Fruit fly (Drosophila melanogaster): ENCODE results near the gene Trx2.
A peak's percentile ranks its signal among the peaks of the same experiment; 100 is the strongest.

The Trx2 gene

DNA sequence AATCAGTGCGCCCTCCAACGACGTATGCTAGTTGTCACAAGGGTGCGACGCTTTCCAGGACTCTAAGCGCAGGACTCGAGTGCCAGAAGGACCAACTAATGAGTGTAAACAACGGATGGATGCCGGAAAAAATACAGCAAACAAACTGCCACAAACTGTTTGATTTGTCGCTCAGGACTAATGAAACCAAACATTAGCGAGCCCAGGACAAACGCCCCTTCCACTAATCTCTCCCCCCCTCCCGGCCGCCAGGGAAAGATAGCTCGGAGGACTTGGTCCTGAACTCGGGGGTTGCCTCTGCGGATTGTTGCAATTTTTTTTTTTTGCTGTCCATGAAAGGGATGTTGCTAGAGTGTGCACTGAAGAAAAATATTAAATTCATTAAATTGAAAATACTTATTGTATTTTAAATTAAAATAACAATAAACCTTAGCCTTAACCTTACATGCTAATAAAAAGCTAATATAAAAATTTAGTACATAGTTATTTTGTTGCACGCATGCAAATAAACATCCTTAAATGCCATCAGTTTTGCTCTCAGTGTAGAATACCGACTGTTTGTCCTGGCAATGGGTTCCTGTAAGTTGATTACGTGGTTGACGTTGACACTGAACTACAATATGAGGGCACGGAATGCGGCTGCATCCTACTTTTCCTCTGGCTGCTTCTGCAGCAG lies 18.2 kb upstream of the Trx2 start (continued):
- TF ChIP-seq mld (GFP tag; IDR thresholded peaks at IDR 0.05; ENCODE audit: partially characterized antibody): no peak
- no peak for TF ChIP-seq cg (GFP tag; optimal IDR thresholded peaks at IDR 0.05)
- no peak for TF ChIP-seq CG16863 (GFP tag; optimal IDR thresholded peaks at IDR 0.05)
- no peak for TF ChIP-seq CrebB (tag; optimal IDR thresholded peaks at IDR 0.05)
- 0 out of 2 replicates have a peak, but pooled peaks have one; percentile 22 for TF ChIP-seq CG14014 (GFP tag; IDR thresholded peaks at IDR 0.05)
- peak; percentile 11 for TF ChIP-seq CG1603 (tag; optimal IDR thresholded peaks at IDR 0.05)
- no peak for TF ChIP-seq CG6683 (GFP tag; optimal IDR thresholded peaks at IDR 0.05)
- peak; percentile 31 for TF ChIP-seq CoRest (tag; optimal IDR thresholded peaks at IDR 0.05)
- no peak for TF ChIP-seq ash1 (GFP tag; optimal IDR thresholded peaks at IDR 0.05)
- TF ChIP-seq stwl (tag; optimal IDR thresholded peaks at IDR 0.05): no peak
- no peak for TF ChIP-seq so (GFP tag; IDR thresholded peaks at IDR 0.05)
- no peak for TF ChIP-seq CG13624 (GFP tag; optimal IDR thresholded peaks at IDR 0.05)
- TF ChIP-seq CG15269 (tag; optimal IDR thresholded peaks at IDR 0.05): no peak
- TF ChIP-seq abd-A (tag; optimal IDR thresholded peaks at IDR 0.05): no peak
- TF ChIP-seq kni (GFP tag; optimal IDR thresholded peaks at IDR 0.05): no peak
- no peak for TF ChIP-seq gro (GFP tag; optimal IDR thresholded peaks at IDR 0.05)
- TF ChIP-seq ATbp (GFP tag; optimal IDR thresholded peaks at IDR 0.05): peak; percentile 38
- TF ChIP-seq dysf (GFP tag; IDR thresholded peaks at IDR 0.05): peak; percentile 38; the same call in 1 of the 3 replicates
- TF ChIP-seq CG10431 (GFP tag; optimal IDR thresholded peaks at IDR 0.05): no peak
- TF ChIP-seq Vsx1 (GFP tag; optimal IDR thresholded peaks at IDR 0.05): no peak
- no peak for TF ChIP-seq Side (GFP tag; optimal IDR thresholded peaks at IDR 0.05)
- no peak for TF ChIP-seq Asciz (GFP tag; optimal IDR thresholded peaks at IDR 0.05)
- TF ChIP-seq MTF-1 (GFP tag; optimal IDR thresholded peaks at IDR 0.05; ENCODE audit: borderline replicate concordance): no peak
- no peak for TF ChIP-seq hb (GFP tag; IDR thresholded peaks at IDR 0.05; ENCODE audit: partially characterized antibody)
- TF ChIP-seq Ssrp (tag; optimal IDR thresholded peaks at IDR 0.05): peak; percentile 56
- TF ChIP-seq ac (GFP tag; optimal IDR thresholded peaks at IDR 0.05): no peak
- TF ChIP-seq ab (GFP tag; optimal IDR thresholded peaks at IDR 0.05): no peak
- TF ChIP-seq gem (tag; optimal IDR thresholded peaks at IDR 0.05): peak; percentile 73
- TF ChIP-seq danr (GFP tag; IDR thresholded peaks at IDR 0.05): no peak
- no peak for TF ChIP-seq onecut (GFP tag; IDR thresholded peaks at IDR 0.05)
- no peak for TF ChIP-seq yki (optimal IDR thresholded peaks at IDR 0.05)
- no peak for TF ChIP-seq tup (GFP tag; optimal IDR thresholded peaks at IDR 0.05)
- TF ChIP-seq usp (GFP tag; optimal IDR thresholded peaks at IDR 0.05): no peak
- TF ChIP-seq Sin3A (optimal IDR thresholded peaks at IDR 0.05): no peak
- TF ChIP-seq Hmx (GFP tag; optimal IDR thresholded peaks at IDR 0.05): no peak
- peak; percentile 10 for TF ChIP-seq CG5245 (GFP tag; optimal IDR thresholded peaks at IDR 0.05)
- TF ChIP-seq ase (GFP tag; IDR thresholded peaks at IDR 0.05): no peak
- TF ChIP-seq sima (GFP tag; optimal IDR thresholded peaks at IDR 0.05): no peak
- peak in 1 of 3 experiments; percentile 86 for TF ChIP-seq lola (GFP tag; optimal IDR thresholded peaks at IDR 0.05)
- TF ChIP-seq CG4328 (GFP tag; optimal IDR thresholded peaks at IDR 0.05): no peak
- no peak for TF ChIP-seq C15 (GFP tag; IDR thresholded peaks at IDR 0.05)
- peak; percentile 86 for TF ChIP-seq dmrt11E (tag; optimal IDR thresholded peaks at IDR 0.05)
- TF ChIP-seq zfh1 (GFP tag; IDR thresholded peaks at IDR 0.05): peak; percentile 79
- no peak for TF ChIP-seq CG8478 (optimal IDR thresholded peaks at IDR 0.05)
- no peak for TF ChIP-seq Atf3 (GFP tag; optimal IDR thresholded peaks at IDR 0.05)
- TF ChIP-seq CG16815 (GFP tag; optimal IDR thresholded peaks at IDR 0.05): peak; percentile 39
- TF ChIP-seq TFAM (GFP tag; optimal IDR thresholded peaks at IDR 0.05): no peak
- TF ChIP-seq unc-4 (GFP tag; IDR thresholded peaks at IDR 0.05; ENCODE audit: partially characterized antibody): no peak
- no peak for TF ChIP-seq grn (GFP tag; optimal IDR thresholded peaks at IDR 0.05)
- peak; percentile 68; the same call in 1 of the 2 replicates for TF ChIP-seq CG31441 (GFP tag; IDR thresholded peaks at IDR 0.05)
- TF ChIP-seq Bdp1 (GFP tag; optimal IDR thresholded peaks at IDR 0.05): no peak
